Worm (Caenorhabditis elegans): ENCODE results near the gene C56G2.22.

Gene C56G2.22

DNA sequence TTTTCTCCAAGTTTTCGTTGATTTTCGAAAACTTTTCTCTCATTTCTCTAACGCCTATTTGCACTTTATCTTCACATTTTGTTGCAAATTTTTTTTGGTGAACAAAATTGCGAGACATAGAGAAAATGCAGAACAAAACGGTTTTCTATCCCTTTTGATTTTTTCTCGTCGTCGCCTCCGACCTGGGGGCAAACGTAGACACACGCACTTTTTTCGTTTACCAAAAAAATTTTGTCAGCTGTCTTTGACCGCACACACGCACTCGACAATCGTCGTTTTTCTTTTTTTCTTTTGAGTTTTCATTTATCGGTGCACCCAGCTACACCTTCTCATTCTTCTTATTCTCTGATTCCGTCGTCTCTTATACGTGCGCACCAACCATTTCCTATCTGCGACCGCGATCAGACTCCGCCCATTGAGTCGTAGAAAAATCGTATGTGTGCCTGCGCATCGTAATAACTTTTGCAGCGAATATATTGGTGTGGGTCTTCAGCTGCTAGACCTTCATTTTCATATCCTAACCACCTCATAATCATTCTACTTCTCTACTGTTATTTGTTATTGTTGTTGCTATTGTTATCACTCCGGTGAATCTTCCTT, 16.2 kb downstream of the C56G2.22 start:
- no peak for TF ChIP-seq unc-62 (GFP tag; optimal IDR thresholded peaks at IDR 0.05)

DNA sequence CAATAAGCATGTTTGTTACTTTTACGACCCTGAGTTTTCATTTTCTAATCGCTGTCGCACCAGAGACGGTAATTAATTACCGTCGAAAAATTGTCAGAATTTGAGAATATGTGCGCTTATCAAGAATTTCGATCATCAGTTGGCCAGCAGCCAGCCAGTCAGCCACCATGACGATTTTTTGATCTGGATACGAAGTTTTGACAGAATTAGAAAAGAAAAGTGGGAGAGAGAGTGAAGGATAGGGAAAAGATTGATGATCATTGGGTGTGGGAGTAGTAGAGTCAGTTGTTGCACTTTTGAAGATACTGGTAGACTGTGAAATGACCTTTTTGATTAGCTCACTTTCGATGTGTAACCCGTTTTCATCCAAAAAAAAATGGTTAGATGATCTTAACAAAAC, 18.1 kb downstream of the C56G2.22 start:
- no peak for TF ChIP-seq unc-62 (GFP tag; optimal IDR thresholded peaks at IDR 0.05)

ce11 chrIII:6367712-6368111, 21.5 kb downstream of the C56G2.22 start, which contains the start of the genes C56G2.15 and thoc-2:
Gene C56G2.15, minus strand, starts transcription at chrIII:6367899.
Gene thoc-2, plus strand, starts transcription at chrIII:6368042.
- no peak for TF ChIP-seq unc-62 (GFP tag; optimal IDR thresholded peaks at IDR 0.05)

ce11 chrIII:6368524-6368923, 22.3 kb downstream of the C56G2.22 start:
- no peak for TF ChIP-seq unc-62 (GFP tag; optimal IDR thresholded peaks at IDR 0.05)

- no peak for TF ChIP-seq unc-62 (GFP tag; optimal IDR thresholded peaks at IDR 0.05)
These were observed 27.7 kb downstream of the C56G2.22 start for ce11 chrIII:6373850-6374474.

- no peak for TF ChIP-seq unc-62 (GFP tag; optimal IDR thresholded peaks at IDR 0.05)
These were observed 28.7 kb downstream of the C56G2.22 start, which contains the start of the genes rps-13 and nfx-1 for ce11 chrIII:6374947-6375415. Gene rps-13, minus strand, starts transcription at chrIII:6374997. Gene nfx-1, plus strand, starts transcription at chrIII:6375379.

- no peak for TF ChIP-seq unc-62 (GFP tag; optimal IDR thresholded peaks at IDR 0.05)
These were observed 32.9 kb downstream of the C56G2.22 start, which contains the start of gene C16A3.6 for ce11 chrIII:6379129-6379528. Gene C16A3.6, plus strand, starts transcription at chrIII:6379212.

ce11 chrIII:6380472-6380871, 34.2 kb downstream of the C56G2.22 start, which contains the start of gene C16A3.5:
Gene C16A3.5, plus strand, starts transcription at chrIII:6380772.
- TF ChIP-seq unc-62 (GFP tag; optimal IDR thresholded peaks at IDR 0.05) = no peak

- no peak for TF ChIP-seq unc-62 (GFP tag; optimal IDR thresholded peaks at IDR 0.05)
These were observed 35.5 kb downstream of the C56G2.22 start, which contains the start of gene znf-622 for ce11 chrIII:6381584-6382391. Gene znf-622, plus strand, starts transcription at chrIII:6381634.

DNA sequence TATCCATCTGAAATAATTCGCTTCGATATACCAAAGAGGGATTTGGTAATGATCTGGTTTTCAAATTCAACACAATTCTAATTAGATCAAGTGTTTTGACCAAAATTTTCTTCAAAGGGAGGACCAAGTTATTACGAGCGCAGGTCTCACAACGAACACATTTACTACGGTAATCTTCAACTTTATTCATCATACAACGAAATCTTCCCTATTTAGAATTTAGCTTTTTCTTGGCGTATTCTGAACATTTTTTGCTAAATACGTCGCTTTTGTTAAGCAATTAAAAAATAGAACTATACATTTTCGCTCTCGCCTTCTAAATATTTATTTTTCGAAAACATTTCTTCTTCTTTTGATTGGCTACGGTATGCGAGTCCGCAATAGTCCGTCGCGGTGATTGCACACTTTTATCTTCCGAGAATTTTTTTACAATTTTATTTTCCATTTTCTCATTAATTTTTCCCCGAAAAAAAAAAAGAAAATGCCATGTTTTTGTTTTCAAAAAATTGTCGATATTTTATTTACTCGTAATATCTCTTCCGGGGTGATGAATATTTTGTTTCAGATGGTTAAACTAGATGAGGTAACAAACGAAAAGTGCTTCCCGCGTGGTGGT, 36.8 kb downstream of the C56G2.22 start, which contains the start of gene let-716:
let-716 (plus strand) TSS at position 566 of the 616 bp plus-strand sequence.
- no peak for TF ChIP-seq unc-62 (GFP tag; optimal IDR thresholded peaks at IDR 0.05)

ce11 chrIII:6389533-6389932, 43.3 kb downstream of the C56G2.22 start, which contains the start of gene C16A3.2:
Gene C16A3.2, plus strand, starts transcription at chrIII:6389833.
- TF ChIP-seq unc-62 (GFP tag; optimal IDR thresholded peaks at IDR 0.05) = no peak

- TF ChIP-seq unc-62 (GFP tag; optimal IDR thresholded peaks at IDR 0.05) = no peak
These were observed 44.4 kb downstream of the C56G2.22 start, which contains the start of gene smrc-1 for ce11 chrIII:6390644-6391043. Gene smrc-1, plus strand, starts transcription at chrIII:6390944.

ce11 chrIII:6395706-6396232, 49.5 kb downstream of the C56G2.22 start, which contains the start of gene oatr-1:
Gene oatr-1, minus strand, starts transcription at chrIII:6396182.
- TF ChIP-seq unc-62 (GFP tag; optimal IDR thresholded peaks at IDR 0.05) = no peak
